Worm (Caenorhabditis elegans) whole organism, L2 larva: Measurements from ENCODE around the gene hst-3.2.

Source experiments
- ZK546.5 ChIP-seq: sonication (generic microtip); optimal IDR thresholded peaks from 2 replicates; lab custom pipeline; 2017; ENCODE audit warnings: missing biosample characterization, missing genetic modification characterization
- aly-2 ChIP-seq: fragments of 150-350 bp; optimal IDR thresholded peaks from 2 replicates; lab custom pipeline; 2014; ENCODE audit warnings: missing biosample characterization, missing genetic modification characterization
- dmd-4 ChIP-seq: sonication (generic microtip); optimal IDR thresholded peaks from 2 replicates; lab custom pipeline; 2017; ENCODE audit warnings: missing biosample characterization, missing genetic modification characterization
- egl-27 ChIP-seq: sonication (generic microtip); optimal IDR thresholded peaks from 3 replicates; lab custom pipeline; 2017; ENCODE audit warnings: missing biosample characterization, missing genetic modification reagents, missing genetic modification characterization
- nhr-129 ChIP-seq: fragments of 150-350 bp; optimal IDR thresholded peaks from 2 replicates; lab custom pipeline; 2014; ENCODE audit warnings: missing biosample characterization, missing genetic modification characterization
- nhr-21 ChIP-seq: fragments of 150-350 bp; optimal IDR thresholded peaks from 2 replicates; lab custom pipeline; 2014; ENCODE audit warnings: missing biosample characterization, missing genetic modification characterization

ce11 chrX:2971542-2971988 lies 47.8 kb upstream of the hst-3.2 start:
- TF ChIP-seq ZK546.5 (tag; lab: Kevin White, UChicago) (no peak), nhr-21 (peak; percentile 63), nhr-129 (tag; lab: Kevin White, UChicago) (peak; percentile 94), egl-27 (tag; lab: Kevin White, UChicago) (peak; percentile 43), dmd-4 (tag; lab: Kevin White, UChicago) (no peak), aly-2 (tag; lab: Kevin White, UChicago) (no peak)
